Fruit fly (Drosophila melanogaster) S2 (cell line): ENCODE results near the gene heix.

Experiments used
- CG8478 ChIP-seq: fragments of >200 bp; optimal IDR thresholded peaks from 2 replicates; lab custom pipeline; 2018
- CTCF ChIP-seq, 2 experiments: fragments of >200 bp; optimal IDR thresholded peaks; 2 replicates each; lab custom pipeline; 2018

- TF ChIP-seq CG8478 (lab: Kevin White, UChicago): no peak
- TF ChIP-seq CTCF (optimal IDR thresholded peaks at IDR 0.05; lab: Kevin White, UChicago): no peak
Measured at dm6 chr2L:16325515-16326257, 26.0 kb upstream of the heix start, which contains the start of gene cact.
